Worm (Caenorhabditis elegans) whole organism, dauer: ENCODE measurements around the gene M03A1.3.

Experiments
- unc-62 ChIP-seq: sonication (generic microtip); optimal IDR thresholded peaks from 2 replicates; lab custom pipeline; 2017; ENCODE audit warnings: missing biosample characterization, missing genetic modification reagents, missing genetic modification characterization

M03A1.3 gene

DNA sequence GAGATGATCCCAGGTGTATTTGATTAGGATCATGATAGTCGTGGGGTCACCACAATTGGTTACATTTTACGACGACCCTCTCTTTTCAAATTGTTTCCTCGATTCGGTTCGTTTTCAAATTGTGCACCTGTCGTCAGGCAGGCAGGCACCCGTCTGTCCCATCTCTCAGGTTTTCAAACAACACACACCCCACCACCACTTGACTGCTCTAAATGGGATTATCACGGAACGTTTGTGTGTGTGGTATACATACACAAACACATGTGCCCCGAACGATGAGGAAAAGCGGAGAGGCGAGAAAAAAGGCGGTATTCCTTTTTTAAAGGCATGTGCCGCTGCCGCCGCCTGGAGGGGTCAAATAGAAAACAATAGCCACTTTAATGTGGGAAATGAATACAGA, 27.7 kb downstream of the M03A1.3 start:
- TF ChIP-seq unc-62 (GFP tag; lab: Kevin White, UChicago) = no peak

ce11 chrII:4590086-4590485, 32.5 kb downstream of the M03A1.3 start:
- no peak for TF ChIP-seq unc-62 (GFP tag; lab: Kevin White, UChicago)

ce11 chrII:4590660-4591059, 33.1 kb downstream of the M03A1.3 start:
- TF ChIP-seq unc-62 (GFP tag; lab: Kevin White, UChicago) = no peak

ce11 chrII:4597441-4597840, 39.9 kb downstream of the M03A1.3 start:
- no peak for TF ChIP-seq unc-62 (GFP tag; lab: Kevin White, UChicago)

DNA sequence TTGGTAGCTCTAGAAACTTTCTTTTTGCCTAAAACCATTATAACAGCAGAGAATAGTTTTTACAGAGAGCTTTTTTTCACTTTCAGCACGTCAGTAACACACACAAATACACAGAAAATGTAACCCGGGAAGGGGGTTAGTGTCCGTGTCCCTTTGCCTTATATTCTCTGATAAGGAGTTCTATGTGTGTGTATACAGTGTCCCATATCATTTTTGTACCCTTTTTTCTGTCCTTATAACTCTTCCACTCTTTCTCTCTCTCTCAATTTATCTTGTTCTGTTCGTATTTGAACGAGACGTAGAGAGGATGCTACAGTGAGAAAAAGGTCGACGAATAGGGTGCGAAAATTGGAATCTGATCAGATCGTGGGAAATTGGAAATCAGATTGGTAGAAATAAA, 41.2 kb downstream of the M03A1.3 start:
- no peak for TF ChIP-seq unc-62 (GFP tag; lab: Kevin White, UChicago)

- TF ChIP-seq unc-62 (GFP tag; lab: Kevin White, UChicago) = no peak
Measured at ce11 chrII:4599838-4600237, 42.3 kb downstream of the M03A1.3 start.

DNA sequence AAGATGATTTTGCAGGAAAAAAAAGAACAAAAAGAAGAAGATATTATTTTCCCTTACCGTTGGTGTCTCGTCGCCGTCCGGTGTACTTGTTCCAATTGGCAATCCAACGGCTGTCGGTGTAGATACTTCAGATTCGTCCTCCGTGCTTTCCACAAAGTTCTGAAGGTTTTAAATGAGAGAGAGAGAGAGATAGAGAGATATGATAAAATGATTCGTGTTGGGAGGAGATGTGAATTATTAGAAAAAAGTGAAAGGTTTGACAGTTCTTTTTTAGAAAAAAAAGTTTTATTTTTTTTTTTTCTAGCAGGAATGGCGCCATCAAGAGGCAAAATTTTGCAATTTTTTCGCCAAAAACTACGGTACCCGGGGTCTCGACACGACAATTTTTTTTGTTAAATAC, 42.7 kb downstream of the M03A1.3 start:
- TF ChIP-seq unc-62 (GFP tag; lab: Kevin White, UChicago) = no peak

DNA sequence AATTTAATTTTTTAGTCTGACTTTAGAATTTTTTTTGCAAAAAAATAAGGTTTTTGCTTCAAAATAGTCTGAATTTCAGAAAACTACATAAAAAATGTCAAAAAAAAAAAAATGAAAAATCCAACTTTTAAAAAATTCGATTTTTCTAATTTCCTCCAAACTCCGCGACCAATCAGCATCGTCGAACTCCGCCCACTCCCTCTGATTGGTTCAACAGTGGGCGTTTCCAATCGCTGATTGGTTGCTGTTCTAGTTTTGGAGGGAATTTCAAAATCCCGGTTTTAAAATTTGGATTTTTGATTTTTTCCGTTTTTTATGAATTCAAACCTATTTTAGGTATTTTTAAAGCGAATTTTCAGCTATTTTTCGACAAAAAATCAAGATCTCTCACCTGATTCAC, 43.2 kb downstream of the M03A1.3 start:
- TF ChIP-seq unc-62 (GFP tag; lab: Kevin White, UChicago) = no peak

DNA sequence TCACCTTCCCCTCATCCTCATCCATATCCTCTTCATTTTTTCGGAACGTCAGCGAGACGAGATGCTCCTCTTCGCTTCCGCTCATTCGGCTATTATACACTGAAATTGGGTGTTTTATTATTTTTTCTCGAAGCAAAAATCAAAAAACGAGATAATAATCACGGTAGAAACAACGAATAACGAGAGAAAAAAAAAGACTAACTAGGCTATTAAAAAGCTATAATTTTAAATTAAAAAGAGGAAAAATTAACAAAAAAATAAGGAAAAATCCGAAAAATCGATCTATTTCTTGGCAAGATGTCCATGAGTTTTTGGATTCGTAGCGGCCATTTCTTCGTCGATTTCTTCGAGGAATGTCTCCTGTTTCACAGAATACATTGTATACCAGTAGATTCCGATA, 43.7 kb downstream of the M03A1.3 start, which contains the start of gene ipla-1:
TSS of gene ipla-1 (minus strand) at position 101 of the 400 bp plus-strand sequence.
- no peak for TF ChIP-seq unc-62 (GFP tag; lab: Kevin White, UChicago)

DNA sequence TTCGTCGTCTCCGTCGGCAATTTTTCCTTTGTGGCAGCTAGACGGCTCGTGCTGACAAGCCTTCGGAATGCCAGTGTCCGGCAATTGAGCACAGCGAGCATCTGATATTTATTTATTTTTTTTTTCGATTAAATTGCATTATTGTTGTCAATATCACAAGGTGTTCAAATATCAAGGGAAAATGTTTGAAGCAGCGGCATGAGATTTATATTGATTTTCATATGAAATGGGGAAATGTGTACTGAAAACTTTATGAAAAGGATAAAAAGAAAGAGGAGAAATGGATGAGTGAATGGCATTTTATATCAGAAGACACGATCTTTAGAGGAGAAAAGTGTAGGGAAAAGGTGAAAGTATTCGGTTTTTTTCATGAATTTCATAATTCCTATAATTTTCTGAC, 44.9 kb downstream of the M03A1.3 start, which contains the start of gene coa-3:
TSS of gene coa-3 (minus strand) at position 101 of the 400 bp plus-strand sequence.
- TF ChIP-seq unc-62 (GFP tag; lab: Kevin White, UChicago) = no peak

DNA sequence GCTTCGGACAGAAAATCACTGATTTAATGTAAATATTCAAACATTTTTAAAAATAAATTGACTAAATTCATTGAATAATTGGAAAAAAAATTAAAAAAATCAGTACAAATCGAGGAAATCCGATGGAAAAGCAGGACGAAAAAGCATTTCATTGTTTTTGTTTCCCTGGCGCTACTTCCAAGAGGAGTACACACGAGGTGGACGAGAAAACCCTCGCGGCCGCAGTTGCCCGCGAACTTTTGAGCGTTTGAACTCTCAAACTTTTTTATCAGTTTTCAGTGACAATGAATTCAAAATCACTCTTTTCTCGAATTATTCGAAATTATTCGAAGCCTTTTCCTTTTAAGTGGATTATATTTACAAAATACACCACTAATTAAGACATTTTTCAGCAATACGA, 45.4 kb downstream of the M03A1.3 start, which contains the start of gene F35D11.4:
TSS of gene F35D11.4 (plus strand) at position 393 of the 400 bp plus-strand sequence.
- no peak for TF ChIP-seq unc-62 (GFP tag; lab: Kevin White, UChicago)

DNA sequence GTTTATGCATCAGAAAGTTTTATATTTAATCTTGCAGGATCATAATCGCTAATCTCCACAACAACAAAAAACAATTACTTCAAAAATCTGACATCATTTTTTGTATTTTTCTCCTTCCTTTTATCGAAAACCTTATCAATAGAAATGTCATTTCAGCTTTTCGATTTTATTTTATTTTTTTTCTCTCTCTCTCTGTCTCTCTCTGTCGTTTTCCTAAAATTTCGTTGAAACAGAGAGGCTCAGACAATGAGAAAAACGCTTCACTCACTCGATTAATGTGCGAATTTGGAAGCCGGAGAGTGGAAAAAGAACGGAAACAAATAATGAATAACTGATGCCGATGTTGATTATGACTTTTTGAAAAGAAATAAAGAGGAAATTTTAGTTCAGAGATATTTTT, 46.6 kb downstream of the M03A1.3 start:
- TF ChIP-seq unc-62 (GFP tag; lab: Kevin White, UChicago) = no peak

DNA sequence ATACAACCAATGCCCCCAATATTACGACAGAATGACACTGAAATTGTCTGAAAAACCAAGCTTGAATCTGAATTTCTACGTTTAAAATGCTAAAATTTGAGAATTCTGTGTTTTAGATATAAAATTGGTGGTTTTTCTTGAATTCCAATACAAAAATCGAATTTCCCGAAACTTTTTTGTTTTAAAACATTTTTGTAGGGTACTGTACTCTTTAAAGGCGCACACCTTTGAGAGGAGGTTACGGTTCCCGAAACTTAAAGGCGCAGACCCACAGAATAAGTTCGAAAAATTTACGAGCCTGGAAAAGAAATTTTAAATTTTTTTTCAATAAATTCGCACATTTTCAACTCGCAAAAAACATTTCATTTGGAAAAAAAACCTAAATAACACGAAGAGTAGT, 47.1 kb downstream of the M03A1.3 start:
- no peak for TF ChIP-seq unc-62 (GFP tag; lab: Kevin White, UChicago)

DNA sequence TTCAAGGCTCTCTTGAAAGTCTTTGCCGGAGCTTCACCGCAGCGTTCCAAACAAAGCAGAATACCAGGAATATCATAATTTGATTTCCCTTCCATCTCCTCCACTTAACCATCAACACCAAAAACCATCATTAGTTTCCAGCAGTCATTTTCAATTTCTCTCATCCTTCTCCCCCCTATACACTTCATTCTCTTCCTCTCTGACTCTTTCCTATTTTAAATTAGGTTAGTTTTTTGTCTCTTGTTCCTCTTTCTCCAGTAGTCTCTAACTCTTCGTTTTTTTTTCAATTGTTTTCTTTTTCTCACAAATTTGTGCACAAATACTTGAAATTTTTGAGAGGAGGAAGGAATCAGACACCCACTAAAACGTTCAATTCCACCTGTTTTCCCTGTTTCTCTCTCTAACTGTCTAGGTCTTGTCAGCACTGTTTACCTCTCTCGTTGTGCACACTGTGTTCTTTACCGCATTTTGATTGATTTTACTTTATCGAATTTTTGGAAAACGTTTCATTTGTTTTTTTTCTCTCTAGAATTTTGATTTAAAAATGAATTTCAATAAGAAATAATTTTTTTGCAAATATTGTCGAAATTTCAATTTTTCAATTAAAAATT, 49.2 kb downstream of the M03A1.3 start:
- TF ChIP-seq unc-62 (GFP tag; lab: Kevin White, UChicago) = no peak

ce11 chrII:4608073-4608472, 50.5 kb downstream of the M03A1.3 start, which contains the start of gene F35D11.3:
TSS of gene F35D11.3 (plus strand) at chrII:4608372.
- no peak for TF ChIP-seq unc-62 (GFP tag; lab: Kevin White, UChicago)
